Fruit fly (Drosophila melanogaster): ENCODE results near the gene Taf10b.

The Taf10b gene

DNA sequence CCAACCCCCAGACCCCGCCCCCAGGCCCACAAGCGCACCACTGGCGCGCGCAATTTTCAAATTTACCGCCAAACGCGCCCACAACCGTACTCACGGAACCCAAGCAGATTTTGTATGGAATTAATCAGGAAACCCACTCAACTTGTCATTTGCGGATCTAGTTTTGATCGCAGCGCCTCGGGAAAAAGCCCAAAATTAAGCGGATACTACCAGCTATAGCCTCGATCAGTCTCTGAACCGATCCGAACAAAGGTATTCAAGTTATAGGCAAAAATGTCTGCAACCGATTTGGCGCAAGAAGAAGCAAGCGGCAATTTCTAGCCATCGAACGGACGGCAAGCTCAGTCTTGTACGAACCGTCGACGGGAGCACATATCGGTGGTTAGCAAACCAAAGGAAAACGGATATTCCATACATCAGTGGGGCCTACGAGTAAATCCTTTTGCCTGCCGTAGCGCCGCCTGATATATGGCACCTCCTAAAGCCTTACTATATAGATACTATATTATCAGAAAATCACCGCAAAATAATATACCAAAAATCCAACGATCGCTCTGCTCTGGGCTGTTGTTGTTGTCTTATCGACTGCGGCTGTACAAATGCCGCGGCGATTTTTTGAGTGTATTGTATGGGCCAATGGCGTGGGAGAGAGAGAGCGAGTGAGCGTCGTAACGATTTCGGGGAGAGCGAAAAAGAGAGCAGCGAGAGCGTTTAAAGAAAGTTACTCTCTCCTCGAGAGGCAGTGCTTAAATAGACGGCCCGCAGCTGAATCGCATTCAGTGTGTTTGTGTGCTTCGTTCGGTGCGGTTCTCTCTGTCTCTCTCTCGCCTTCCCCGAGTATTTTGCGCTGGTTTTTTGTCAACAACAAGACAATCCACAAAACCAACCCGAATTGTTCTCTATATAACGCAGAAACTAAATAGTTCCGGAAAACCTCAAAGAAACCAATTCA, 14.9 kb downstream of the Taf10b start, which contains the start of gene Pgk (continued):
- TF ChIP-seq NC2α (GFP tag; optimal IDR thresholded peaks at IDR 0.05) (peak; percentile 78), zen2 (GFP tag; IDR thresholded peaks at IDR 0.05; ENCODE audit: partially characterized antibody) (no peak), ase (GFP tag; IDR thresholded peaks at IDR 0.05) (no peak), CG34376 (GFP tag; optimal IDR thresholded peaks at IDR 0.05) (peak; percentile 94), ci (GFP tag; IDR thresholded peaks at IDR 0.05) (no peak), stc (GFP tag; IDR thresholded peaks at IDR 0.05) (no peak), p53 (GFP tag; optimal IDR thresholded peaks at IDR 0.05) (peak; percentile 98), cwo (GFP tag; optimal IDR thresholded peaks at IDR 0.05) (no peak), CG8388 (GFP tag; optimal IDR thresholded peaks at IDR 0.05) (peak; percentile 26), nmo (GFP tag; optimal IDR thresholded peaks at IDR 0.05) (peak; percentile 25), Dbx (GFP tag; IDR thresholded peaks at IDR 0.05) (no peak), CG6765 (GFP tag; optimal IDR thresholded peaks at IDR 0.05) (peak; percentile 78), NFAT (GFP tag; IDR thresholded peaks at IDR 0.05) (no peak), CG10209 (GFP tag; optimal IDR thresholded peaks at IDR 0.05) (no peak), CHES-1-like (GFP tag; optimal IDR thresholded peaks at IDR 0.05) (no peak), shn (GFP tag; optimal IDR thresholded peaks at IDR 0.05) (no peak), tap (tag; optimal IDR thresholded peaks at IDR 0.05) (peak; percentile 14), pita (GFP tag; optimal IDR thresholded peaks at IDR 0.05) (no peak), CG4854 (GFP tag; optimal IDR thresholded peaks at IDR 0.05) (peak; percentile 3), phol (tag; optimal IDR thresholded peaks at IDR 0.05) (peak; percentile 12), CG17912 (GFP tag; optimal IDR thresholded peaks at IDR 0.05) (no peak), chn (GFP tag; optimal IDR thresholded peaks at IDR 0.05) (no peak), wek (GFP tag; optimal IDR thresholded peaks at IDR 0.05) (peak; percentile 16), Atf3 (GFP tag; optimal IDR thresholded peaks at IDR 0.05) (no peak), pum (GFP tag; optimal IDR thresholded peaks at IDR 0.05) (no peak), lov (optimal IDR thresholded peaks at IDR 0.05) (no peak), lov (GFP tag; IDR thresholded peaks at IDR 0.05) (no peak), repo (GFP tag; optimal IDR thresholded peaks at IDR 0.05) (no peak), CG6854 (GFP tag; optimal IDR thresholded peaks at IDR 0.05) (peak; percentile 80), CG32767 (GFP tag; IDR thresholded peaks at IDR 0.05) (no peak), so (GFP tag; IDR thresholded peaks at IDR 0.05) (no peak), chinmo (GFP tag; IDR thresholded peaks at IDR 0.05; ENCODE audit: partially characterized antibody) (no peak), CG13775 (GFP tag; optimal IDR thresholded peaks at IDR 0.05) (peak; percentile 20), HLH54F (GFP tag; optimal IDR thresholded peaks at IDR 0.05) (peak; percentile 1), CG10979 (tag; optimal IDR thresholded peaks at IDR 0.05) (peak; percentile 16), jing (GFP tag; optimal IDR thresholded peaks at IDR 0.05) (no peak), vfl (GFP tag; optimal IDR thresholded peaks at IDR 0.05) (no peak), sqz (GFP tag; optimal IDR thresholded peaks at IDR 0.05) (peak; percentile 75), Doc3 (GFP tag; IDR thresholded peaks at IDR 0.05; ENCODE audit: partially characterized antibody) (no peak), ranshi (GFP tag; IDR thresholded peaks at IDR 0.05) (no peak), Vsx1 (GFP tag; optimal IDR thresholded peaks at IDR 0.05) (no peak), disco-r (GFP tag; optimal IDR thresholded peaks at IDR 0.05) (peak; percentile 3), fd102C (GFP tag; optimal IDR thresholded peaks at IDR 0.05) (peak; percentile 17), Lhr (GFP tag; optimal IDR thresholded peaks at IDR 0.05) (no peak), CG10654 (GFP tag; optimal IDR thresholded peaks at IDR 0.05) (peak; percentile 2), CG10147 (GFP tag; optimal IDR thresholded peaks at IDR 0.05) (peak; percentile 47), nerfin-2 (GFP tag; IDR thresholded peaks at IDR 0.05; ENCODE audit: partially characterized antibody) (no peak), CG43689 (GFP tag; IDR thresholded peaks at IDR 0.05) (no peak), slbo (GFP tag; IDR thresholded peaks at IDR 0.05) (no peak)

All from whole organism, embryonic.